Fruit fly (Drosophila melanogaster) whole organism, embryonic: ENCODE data around the gene yellow-g.

Experiments used
- Blimp-1 ChIP-seq: fragments of 200-800 bp; sonication (Bioruptor generic); optimal IDR thresholded peaks from 3 replicates; lab custom pipeline; 2018; ENCODE audit warnings: missing biosample characterization, missing genetic modification characterization, mild to moderate bottlenecking, moderate library complexity, missing genetic modification reagents
- CG10147 ChIP-seq: fragments of 200-800 bp; sonication (Bioruptor generic); optimal IDR thresholded peaks from 2 replicates; lab custom pipeline; 2019; ENCODE audit warnings: missing biosample characterization, mild to moderate bottlenecking, missing genetic modification characterization, moderate library complexity
- CG11093 ChIP-seq: fragments of 200-800 bp; sonication (Bioruptor generic); IDR thresholded peaks from 3 replicates; pipeline ENCODE4 v1.3.6; 2022; ENCODE audit warnings: missing biosample characterization, missing genetic modification characterization
- CG11456 ChIP-seq: fragments of 200-800 bp; sonication (Bioruptor generic); IDR thresholded peaks from 3 replicates; pipeline ENCODE4 v1.3.6; 2022; ENCODE audit warnings: missing biosample characterization, missing genetic modification characterization
- CG14667 ChIP-seq: fragments of 200-800 bp; sonication (Bioruptor generic); IDR thresholded peaks from 2 replicates; pipeline ENCODE4 v1.3.6; 2022; ENCODE audit warnings: missing biosample characterization, missing genetic modification characterization
- CG33557 ChIP-seq: fragments of 200-800 bp; sonication (Bioruptor generic); optimal IDR thresholded peaks from 2 replicates; lab custom pipeline; 2019; ENCODE audit warnings: missing biosample characterization, mild to moderate bottlenecking, missing genetic modification characterization, moderate library complexity
- CG3838 ChIP-seq: fragments of 200-800 bp; sonication (Bioruptor generic); optimal IDR thresholded peaks from 3 replicates; lab custom pipeline; 2016; ENCODE audit warnings: missing biosample characterization, missing genetic modification characterization
- CG7372 ChIP-seq: fragments of 200-800 bp; sonication (Bioruptor generic); IDR thresholded peaks from 2 replicates; pipeline ENCODE4 v1.3.6; 2022; ENCODE audit warnings: missing biosample characterization, missing genetic modification characterization
- CG7963 ChIP-seq: fragments of 200-800 bp; sonication (Bioruptor generic); IDR thresholded peaks from 3 replicates; pipeline ENCODE4 v1.3.6; 2022; ENCODE audit warnings: missing biosample characterization, missing genetic modification characterization; ENCODE audit not compliant: partially characterized antibody
- CG8281 ChIP-seq: fragments of 200-800 bp; sonication (Bioruptor generic); optimal IDR thresholded peaks from 2 replicates; lab custom pipeline; 2018; ENCODE audit warnings: missing biosample characterization, mild to moderate bottlenecking, missing genetic modification characterization, moderate library complexity
- CG8359 ChIP-seq: fragments of 200-800 bp; sonication (Bioruptor generic); optimal IDR thresholded peaks from 2 replicates; lab custom pipeline; 2017; ENCODE audit warnings: missing biosample characterization, mild to moderate bottlenecking, missing genetic modification characterization, borderline replicate concordance
- Deaf1 ChIP-seq: fragments of 200-800 bp; optimal IDR thresholded peaks from 3 replicates; lab custom pipeline; 2019; ENCODE audit warnings: missing biosample characterization, mild to moderate bottlenecking, missing genetic modification characterization, moderate library complexity
- Dip2 ChIP-seq: fragments of 200-800 bp; sonication (Bioruptor generic); IDR thresholded peaks from 2 replicates; pipeline ENCODE4 v1.3.6; 2022; ENCODE audit warnings: missing biosample characterization, missing genetic modification characterization
- Ets65A ChIP-seq: fragments of 200-800 bp; sonication (Bioruptor generic); peaks from one replicate; lab custom pipeline; 2016; ENCODE audit warnings: missing biosample characterization, missing genetic modification characterization
- HLH3B ChIP-seq: fragments of 200-800 bp; sonication (Bioruptor generic); IDR thresholded peaks from 2 replicates; pipeline ENCODE4 v1.3.6; 2022; ENCODE audit warnings: missing biosample characterization, missing genetic modification characterization
- Hsf ChIP-seq: fragments of 200-800 bp; sonication (Bioruptor generic); optimal IDR thresholded peaks from 3 replicates; lab custom pipeline; 2016; ENCODE audit warnings: missing biosample characterization, missing genetic modification characterization
- Kr ChIP-seq: fragments of 200-800 bp; sonication (Bioruptor generic); optimal IDR thresholded peaks from 2 replicates; lab custom pipeline; 2017; ENCODE audit warnings: missing biosample characterization, mild to moderate bottlenecking, missing genetic modification characterization
- NC2α ChIP-seq: fragments of 200-800 bp; sonication (Bioruptor generic); optimal IDR thresholded peaks from 2 replicates; lab custom pipeline; 2016; ENCODE audit warnings: missing biosample characterization, missing genetic modification characterization
- Spps ChIP-seq: fragments of 200-800 bp; sonication (Bioruptor generic); optimal IDR thresholded peaks from 2 replicates; lab custom pipeline; 2018; ENCODE audit warnings: missing biosample characterization, mild to moderate bottlenecking, missing genetic modification characterization
- Taf1 ChIP-seq: fragments of 200-800 bp; sonication (Bioruptor generic); IDR thresholded peaks from 2 replicates; pipeline ENCODE4 v1.3.6; 2022; ENCODE audit warnings: missing biosample characterization, missing genetic modification characterization
- Xrp1 ChIP-seq: fragments of 200-800 bp; sonication (Bioruptor generic); IDR thresholded peaks from 2 replicates; pipeline ENCODE4 v1.3.6; 2022; ENCODE audit warnings: missing biosample characterization, missing genetic modification characterization
- ab ChIP-seq: fragments of 200-800 bp; sonication (Bioruptor generic); optimal IDR thresholded peaks from 2 replicates; lab custom pipeline; 2016; ENCODE audit warnings: missing biosample characterization, missing genetic modification characterization
- amos ChIP-seq: fragments of 200-800 bp; sonication (Bioruptor generic); IDR thresholded peaks from 2 replicates; pipeline ENCODE4 v1.3.6; 2022; ENCODE audit warnings: missing biosample characterization, missing genetic modification characterization; ENCODE audit not compliant: partially characterized antibody
- ara ChIP-seq: fragments of 200-800 bp; sonication (Bioruptor generic); IDR thresholded peaks from 2 replicates; pipeline ENCODE4 v1.3.6; 2022; ENCODE audit warnings: missing biosample characterization, missing genetic modification characterization
- bigmax ChIP-seq: fragments of 200-800 bp; sonication (Bioruptor generic); optimal IDR thresholded peaks from 2 replicates; lab custom pipeline; 2018; ENCODE audit warnings: missing biosample characterization, mild to moderate bottlenecking, missing genetic modification characterization
- chinmo ChIP-seq: fragments of 200-800 bp; sonication (Bioruptor generic); IDR thresholded peaks from 4 replicates; pipeline ENCODE4 v1.3.6; 2022; ENCODE audit warnings: missing biosample characterization, missing genetic modification characterization; ENCODE audit not compliant: partially characterized antibody
- ci ChIP-seq: fragments of 200-800 bp; sonication (Bioruptor generic); IDR thresholded peaks from 3 replicates; pipeline ENCODE4 v1.3.6; 2022; ENCODE audit warnings: missing biosample characterization, missing genetic modification characterization
- crp ChIP-seq, 2 experiments: fragments of 200-800 bp; sonication (Bioruptor generic); optimal IDR thresholded peaks; 2 replicates in 1 of 2; 3 replicates in 1 of 2; lab custom pipeline; 2017; ENCODE audit warnings: missing biosample characterization in 2 of 2, missing genetic modification characterization in 2 of 2, mild to moderate bottlenecking in 1 of 2, moderate library complexity in 1 of 2
- eyg ChIP-seq: fragments of 200-800 bp; sonication (Bioruptor generic); optimal IDR thresholded peaks from 3 replicates; lab custom pipeline; 2016; ENCODE audit warnings: missing biosample characterization, missing genetic modification characterization
- kah ChIP-seq: fragments of 200-800 bp; sonication (Bioruptor generic); optimal IDR thresholded peaks from 2 replicates; lab custom pipeline; 2018; ENCODE audit warnings: missing biosample characterization, mild to moderate bottlenecking, missing genetic modification characterization
- lola ChIP-seq, 3 experiments: fragments of >200 bp in 2 of 3; fragments of 200-800 bp in 1 of 3; sonication (Bioruptor generic) in 1 of 3; optimal IDR thresholded peaks; 2 replicates each; lab custom pipeline; 2017 to 2019; ENCODE audit warnings: missing biosample characterization in 3 of 3, missing genetic modification characterization in 3 of 3, mild to moderate bottlenecking in 1 of 3, moderate library complexity in 1 of 3
- maf-S ChIP-seq: fragments of 200-800 bp; sonication (Bioruptor generic); optimal IDR thresholded peaks from 2 replicates; lab custom pipeline; 2016; ENCODE audit warnings: missing biosample characterization, missing genetic modification characterization
- nerfin-1 ChIP-seq: fragments of 200-800 bp; sonication (Bioruptor generic); optimal IDR thresholded peaks from 3 replicates; lab custom pipeline; 2019; ENCODE audit warnings: missing biosample characterization, mild to moderate bottlenecking, missing genetic modification characterization, moderate library complexity
- p53 ChIP-seq: fragments of 200-800 bp; sonication (Bioruptor generic); optimal IDR thresholded peaks from 2 replicates; lab custom pipeline; 2016; ENCODE audit warnings: missing biosample characterization, missing genetic modification characterization
- psq ChIP-seq: fragments of 200-800 bp; sonication (Bioruptor generic); optimal IDR thresholded peaks from 2 replicates; lab custom pipeline; 2017; ENCODE audit warnings: missing biosample characterization, missing genetic modification characterization
- repo ChIP-seq: fragments of 200-800 bp; sonication (Bioruptor generic); optimal IDR thresholded peaks from 2 replicates; lab custom pipeline; 2016; ENCODE audit warnings: missing biosample characterization, missing genetic modification characterization
- scrt ChIP-seq: fragments of 200-800 bp; sonication (Bioruptor generic); optimal IDR thresholded peaks from 2 replicates; lab custom pipeline; 2018; ENCODE audit warnings: missing biosample characterization, mild to moderate bottlenecking, missing genetic modification characterization, moderate library complexity
- sima ChIP-seq: fragments of 200-800 bp; sonication (Bioruptor generic); optimal IDR thresholded peaks from 2 replicates; lab custom pipeline; 2016; ENCODE audit warnings: missing biosample characterization, missing genetic modification characterization
- slou ChIP-seq: fragments of 200-800 bp; sonication (Bioruptor generic); optimal IDR thresholded peaks from 3 replicates; lab custom pipeline; 2016; ENCODE audit warnings: missing biosample characterization, missing genetic modification characterization
- sr ChIP-seq: fragments of 200-800 bp; sonication (Bioruptor generic); IDR thresholded peaks from 3 replicates; pipeline ENCODE4 v1.3.6; 2022; ENCODE audit warnings: missing biosample characterization, missing genetic modification characterization
- tll ChIP-seq, 2 experiments: fragments of 200-800 bp in 1 of 2; fragments of >200 bp in 1 of 2; sonication (Bioruptor generic) in 1 of 2; optimal IDR thresholded peaks; 2 replicates each; lab custom pipeline; 2017 to 2019; ENCODE audit warnings: missing biosample characterization in 2 of 2, missing genetic modification characterization in 2 of 2, mild to moderate bottlenecking in 1 of 2, moderate library complexity in 1 of 2
- tx ChIP-seq: fragments of 200-800 bp; sonication (Bioruptor generic); optimal IDR thresholded peaks from 2 replicates; lab custom pipeline; 2016; ENCODE audit warnings: missing biosample characterization, missing genetic modification characterization
- zen ChIP-seq: fragments of 200-800 bp; sonication (Bioruptor generic); optimal IDR thresholded peaks from 3 replicates; lab custom pipeline; 2018; ENCODE audit warnings: missing biosample characterization, mild to moderate bottlenecking, missing genetic modification characterization, moderate library complexity

yellow-g gene

dm6 chr3L:2257412-2257862 lies 15.1 kb downstream of the yellow-g start, which contains the start of the genes CG1275 and Elp5 (continued):
- TF ChIP-seq CG11093: peak; percentile 99
- TF ChIP-seq CG10147 (GFP tag; lab: Kevin White, UChicago): peak; percentile 95
- TF ChIP-seq repo (GFP tag; lab: Kevin White, UChicago): peak; percentile 91
- peak; percentile 99 for TF ChIP-seq ara (GFP tag; lab: Robert Waterston, UW)
- peak; percentile 85 for TF ChIP-seq CG8359 (GFP tag; lab: Kevin White, UChicago)
- TF ChIP-seq Dip2 (GFP tag; lab: Robert Waterston, UW): peak; percentile 81
- peak; percentile 94 for TF ChIP-seq NC2α
- peak in 1 of 3 experiments; percentile 96 for TF ChIP-seq lola (GFP tag; optimal IDR thresholded peaks at IDR 0.05; lab: Kevin White, UChicago)
- TF ChIP-seq tx (GFP tag; lab: Kevin White, UChicago): peak; percentile 96
- TF ChIP-seq CG11456: peak; percentile 100
- TF ChIP-seq psq: peak; percentile 91
- TF ChIP-seq slou (GFP tag; lab: Kevin White, UChicago): peak; percentile 97
- TF ChIP-seq Spps: peak; percentile 92
- peak; percentile 94 for TF ChIP-seq Blimp-1
- peak; percentile 99 for TF ChIP-seq CG14667 (GFP tag; lab: Robert Waterston, UW)
- peak; percentile 94 for TF ChIP-seq eyg (GFP tag; lab: Kevin White, UChicago)
- TF ChIP-seq CG8281 (tag; lab: Kevin White, UChicago): peak; percentile 93
- peak; percentile 97 for TF ChIP-seq maf-S (GFP tag; lab: Kevin White, UChicago)
- peak; percentile 81 for TF ChIP-seq Deaf1 (tag; lab: Kevin White, UChicago)
- peak; percentile 97 for TF ChIP-seq nerfin-1 (tag; lab: Kevin White, UChicago)
- TF ChIP-seq Kr (GFP tag; lab: Kevin White, UChicago): peak; percentile 45
- peak; percentile 27; the same call in 1 of the 2 replicates for TF ChIP-seq amos (GFP tag; lab: Robert Waterston, UW)
- peak; percentile 96 for TF ChIP-seq sima (GFP tag; lab: Kevin White, UChicago)
- peak; percentile 99 for TF ChIP-seq Taf1 (GFP tag; lab: Robert Waterston, UW)
- peak; percentile 99 for TF ChIP-seq Hsf
- TF ChIP-seq crp (GFP tag; optimal IDR thresholded peaks at IDR 0.05; lab: Kevin White, UChicago): peak in 1 of 2 experiments; percentile 71
- peak; percentile 93 for TF ChIP-seq zen (tag; lab: Kevin White, UChicago)
- TF ChIP-seq CG3838: peak; percentile 92
- peak; percentile 87 for TF ChIP-seq p53

dm6 chr3L:2256422-2257172 lies 16.0 kb downstream of the yellow-g start:
- TF ChIP-seq sr (GFP tag; lab: Robert Waterston, UW) (peak; percentile 91), CG7963 (GFP tag; lab: Robert Waterston, UW) (0 out of 3 replicates have a peak, but pooled peaks have one; percentile 38), Ets65A (GFP tag; lab: Kevin White, UChicago) (peak; percentile 4), bigmax (GFP tag; lab: Kevin White, UChicago) (no peak), HLH3B (GFP tag; lab: Robert Waterston, UW) (no peak), CG33557 (GFP tag; lab: Kevin White, UChicago) (no peak), scrt (GFP tag; lab: Kevin White, UChicago) (peak; percentile 87), tll (GFP tag; optimal IDR thresholded peaks at IDR 0.05; lab: Kevin White, UChicago) (no peak), ab (GFP tag; lab: Kevin White, UChicago) (no peak), kah (peak; percentile 82), chinmo (GFP tag; lab: Robert Waterston, UW) (0 out of 4 replicates have a peak, but pooled peaks have one; percentile 5), CG7372 (peak; percentile 29; the same call in 1 of the 2 replicates), ci (0 out of 3 replicates have a peak, but pooled peaks have one; percentile 28), Xrp1 (no peak)
